Fruit fly (Drosophila melanogaster) whole organism, embryonic: ENCODE data around the gene ClpP.

Experiments
- Atf-2 ChIP-seq: fragments of 200-800 bp; sonication (Bioruptor generic); optimal IDR thresholded peaks from 2 replicates; lab custom pipeline; 2016; ENCODE audit warnings: missing biosample characterization, missing genetic modification characterization
- CG10147 ChIP-seq: fragments of 200-800 bp; sonication (Bioruptor generic); optimal IDR thresholded peaks from 2 replicates; lab custom pipeline; 2019; ENCODE audit warnings: missing biosample characterization, mild to moderate bottlenecking, missing genetic modification characterization, moderate library complexity
- CG10274 ChIP-seq: fragments of 200-800 bp; sonication (Bioruptor generic); optimal IDR thresholded peaks from 3 replicates; lab custom pipeline; 2017; ENCODE audit warnings: missing biosample characterization, mild to moderate bottlenecking, missing genetic modification characterization
- CG10543 ChIP-seq: fragments of 200-800 bp; sonication (Bioruptor generic); optimal IDR thresholded peaks from 3 replicates; lab custom pipeline; 2017; ENCODE audit warnings: missing biosample characterization, mild to moderate bottlenecking, missing genetic modification characterization, moderate library complexity
- CG12219 ChIP-seq: fragments of 200-800 bp; sonication (Bioruptor generic); optimal IDR thresholded peaks from 3 replicates; lab custom pipeline; 2018; ENCODE audit warnings: missing biosample characterization, mild to moderate bottlenecking, missing genetic modification characterization
- CG12942 ChIP-seq: fragments of 200-800 bp; sonication (Bioruptor generic); optimal IDR thresholded peaks from 3 replicates; lab custom pipeline; 2016; ENCODE audit warnings: missing biosample characterization, missing genetic modification characterization
- CG15514 ChIP-seq: fragments of 200-800 bp; sonication (Bioruptor generic); optimal IDR thresholded peaks from 3 replicates; lab custom pipeline; 2017; ENCODE audit warnings: missing biosample characterization, missing genetic modification characterization, mild to moderate bottlenecking, moderate library complexity, missing genetic modification reagents
- CG1647 ChIP-seq: fragments of 200-800 bp; sonication (Bioruptor generic); optimal IDR thresholded peaks from 3 replicates; lab custom pipeline; 2016; ENCODE audit warnings: missing biosample characterization, missing genetic modification characterization
- CG16863 ChIP-seq: fragments of 200-800 bp; sonication (Bioruptor generic); optimal IDR thresholded peaks from 3 replicates; lab custom pipeline; 2016; ENCODE audit warnings: missing biosample characterization, missing genetic modification characterization
- CG17328 ChIP-seq: fragments of 200-800 bp; sonication (Bioruptor generic); IDR thresholded peaks from 2 replicates; pipeline ENCODE4 v1.3.6; 2022; ENCODE audit warnings: missing biosample characterization, missing genetic modification characterization
- CG18262 ChIP-seq: fragments of 200-800 bp; optimal IDR thresholded peaks from 3 replicates; lab custom pipeline; 2019; ENCODE audit warnings: missing biosample characterization, mild to moderate bottlenecking, missing genetic modification characterization, moderate library complexity
- CG1832 ChIP-seq: fragments of 200-800 bp; sonication (Bioruptor generic); optimal IDR thresholded peaks from 2 replicates; lab custom pipeline; 2017; ENCODE audit warnings: missing biosample characterization, mild to moderate bottlenecking, missing genetic modification characterization, inconsistent platforms
- CG18619 ChIP-seq: fragments of 200-800 bp; sonication (Bioruptor generic); optimal IDR thresholded peaks from 3 replicates; lab custom pipeline; 2017; ENCODE audit warnings: missing biosample characterization, mild to moderate bottlenecking, missing genetic modification characterization
- CG2116 ChIP-seq: fragments of 200-800 bp; sonication (Bioruptor generic); optimal IDR thresholded peaks from 3 replicates; lab custom pipeline; 2018; ENCODE audit warnings: missing biosample characterization, mild to moderate bottlenecking, missing genetic modification characterization
- CG30403 ChIP-seq: fragments of 200-800 bp; sonication (Bioruptor generic); optimal IDR thresholded peaks from 3 replicates; lab custom pipeline; 2016; ENCODE audit warnings: missing biosample characterization, missing genetic modification characterization
- CG31365 ChIP-seq: fragments of 200-800 bp; sonication (Bioruptor generic); optimal IDR thresholded peaks from 2 replicates; lab custom pipeline; 2018; ENCODE audit warnings: missing biosample characterization, mild to moderate bottlenecking, missing genetic modification characterization
- CG3281 ChIP-seq: fragments of 200-800 bp; sonication (Bioruptor generic); optimal IDR thresholded peaks from 3 replicates; lab custom pipeline; 2017; ENCODE audit warnings: missing biosample characterization, mild to moderate bottlenecking, missing genetic modification characterization
- CG33557 ChIP-seq: fragments of 200-800 bp; sonication (Bioruptor generic); optimal IDR thresholded peaks from 2 replicates; lab custom pipeline; 2019; ENCODE audit warnings: missing biosample characterization, mild to moderate bottlenecking, missing genetic modification characterization, moderate library complexity
- CG3847 ChIP-seq: fragments of 200-800 bp; sonication (Bioruptor generic); IDR thresholded peaks from 2 replicates; pipeline ENCODE4 v1.3.6; 2022; ENCODE audit warnings: missing biosample characterization, missing genetic modification characterization
- CG5245 ChIP-seq: fragments of 200-800 bp; sonication (Bioruptor generic); optimal IDR thresholded peaks from 3 replicates; lab custom pipeline; 2016; ENCODE audit warnings: missing biosample characterization, missing genetic modification characterization
- CG6175 ChIP-seq: fragments of 200-800 bp; sonication (Bioruptor generic); IDR thresholded peaks from 3 replicates; pipeline ENCODE4 v1.3.6; 2022; ENCODE audit warnings: missing biosample characterization, missing genetic modification characterization
- CG9437 ChIP-seq: fragments of 200-800 bp; sonication (Bioruptor generic); optimal IDR thresholded peaks from 2 replicates; lab custom pipeline; 2018; ENCODE audit warnings: missing biosample characterization, mild to moderate bottlenecking, missing genetic modification characterization
- CG9817 ChIP-seq: fragments of 200-800 bp; sonication (Bioruptor generic); optimal IDR thresholded peaks from 2 replicates; lab custom pipeline; 2018; ENCODE audit warnings: missing biosample characterization, mild to moderate bottlenecking, missing genetic modification characterization, moderate library complexity
- CkIIα-i1 ChIP-seq: fragments of 200-800 bp; sonication (Bioruptor generic); IDR thresholded peaks from 2 replicates; pipeline ENCODE4 v1.3.6; 2022; ENCODE audit warnings: missing biosample characterization, missing genetic modification characterization
- D19B ChIP-seq: fragments of 200-800 bp; sonication (Bioruptor generic); optimal IDR thresholded peaks from 2 replicates; lab custom pipeline; 2017; ENCODE audit warnings: missing biosample characterization, mild to moderate bottlenecking, missing genetic modification characterization
- Dek ChIP-seq: fragments of 200-800 bp; sonication (Bioruptor generic); optimal IDR thresholded peaks from 3 replicates; lab custom pipeline; 2019; ENCODE audit warnings: missing biosample characterization, mild to moderate bottlenecking, missing genetic modification characterization, moderate library complexity
- E2f1 ChIP-seq: fragments of 200-800 bp; sonication (Bioruptor generic); IDR thresholded peaks from 2 replicates; pipeline ENCODE4 v1.3.6; 2022; ENCODE audit warnings: missing biosample characterization, missing genetic modification characterization
- ERR ChIP-seq: fragments of 200-800 bp; sonication (Bioruptor generic); optimal IDR thresholded peaks from 2 replicates; lab custom pipeline; 2016; ENCODE audit warnings: missing biosample characterization, missing genetic modification characterization
- Eip74EF ChIP-seq, 2 experiments: fragments of 200-800 bp in 1 of 2; fragments of >200 bp in 1 of 2; sonication (Bioruptor generic) in 1 of 2; optimal IDR thresholded peaks; 2 replicates each; lab custom pipeline; 2017 to 2019; ENCODE audit warnings: missing biosample characterization in 2 of 2, missing genetic modification characterization in 2 of 2, mild to moderate bottlenecking in 1 of 2, moderate library complexity in 1 of 2
- Fer2 ChIP-seq: fragments of 200-800 bp; sonication (Bioruptor generic); optimal IDR thresholded peaks from 2 replicates; lab custom pipeline; 2018; ENCODE audit warnings: missing biosample characterization, mild to moderate bottlenecking, missing genetic modification characterization, moderate library complexity
- HHEX ChIP-seq: fragments of 200-800 bp; sonication (Bioruptor generic); optimal IDR thresholded peaks from 3 replicates; lab custom pipeline; 2017; ENCODE audit warnings: missing biosample characterization, mild to moderate bottlenecking, missing genetic modification characterization, missing genetic modification reagents
- HLH54F ChIP-seq: fragments of 200-800 bp; sonication (Bioruptor generic); optimal IDR thresholded peaks from 3 replicates; lab custom pipeline; 2016; ENCODE audit warnings: missing biosample characterization, missing genetic modification characterization
- Hey ChIP-seq: fragments of 200-800 bp; sonication (Bioruptor generic); optimal IDR thresholded peaks from 3 replicates; lab custom pipeline; 2018; ENCODE audit warnings: missing biosample characterization, mild to moderate bottlenecking, missing genetic modification characterization
- Hr78 ChIP-seq, 2 experiments: fragments of 200-800 bp in 1 of 2; fragments of >200 bp in 1 of 2; sonication (Bioruptor generic) in 1 of 2; optimal IDR thresholded peaks; 2 replicates each; lab custom pipeline; 2017 to 2019; ENCODE audit warnings: missing biosample characterization in 2 of 2, missing genetic modification characterization in 2 of 2, mild to moderate bottlenecking in 1 of 2, moderate library complexity in 1 of 2
- Jarid2 ChIP-seq: fragments of 200-800 bp; sonication (Bioruptor generic); optimal IDR thresholded peaks from 3 replicates; lab custom pipeline; 2017; ENCODE audit warnings: mild to moderate bottlenecking, missing biosample characterization, missing genetic modification reagents, missing genetic modification characterization
- Kr ChIP-seq: fragments of 200-800 bp; sonication (Bioruptor generic); optimal IDR thresholded peaks from 2 replicates; lab custom pipeline; 2017; ENCODE audit warnings: missing biosample characterization, mild to moderate bottlenecking, missing genetic modification characterization
- Lpt ChIP-seq: fragments of >200 bp; optimal IDR thresholded peaks from 2 replicates; lab custom pipeline; 2018; ENCODE audit warnings: missing biosample characterization, missing genetic modification characterization
- Six4 ChIP-seq: fragments of 200-800 bp; sonication (Bioruptor generic); optimal IDR thresholded peaks from 2 replicates; lab custom pipeline; 2016; ENCODE audit warnings: missing biosample characterization, missing genetic modification characterization
- Taf1 ChIP-seq: fragments of 200-800 bp; sonication (Bioruptor generic); IDR thresholded peaks from 2 replicates; pipeline ENCODE4 v1.3.6; 2022; ENCODE audit warnings: missing biosample characterization, missing genetic modification characterization
- dan ChIP-seq: fragments of 200-800 bp; sonication (Bioruptor generic); IDR thresholded peaks from 2 replicates; pipeline ENCODE4 v1.3.6; 2022; ENCODE audit warnings: missing biosample characterization, missing genetic modification characterization
- dmrt11E ChIP-seq: fragments of 200-800 bp; sonication (Bioruptor generic); optimal IDR thresholded peaks from 3 replicates; lab custom pipeline; 2018; ENCODE audit warnings: missing biosample characterization, mild to moderate bottlenecking, missing genetic modification characterization, moderate library complexity
- eyg ChIP-seq: fragments of 200-800 bp; sonication (Bioruptor generic); optimal IDR thresholded peaks from 3 replicates; lab custom pipeline; 2016; ENCODE audit warnings: missing biosample characterization, missing genetic modification characterization
- insv ChIP-seq, 2 experiments: fragments of 200-800 bp; sonication (Bioruptor generic); optimal IDR thresholded peaks; 3 replicates each; lab custom pipeline; 2016 to 2018; ENCODE audit warnings: missing biosample characterization in 2 of 2, missing genetic modification characterization in 2 of 2
- jing ChIP-seq: fragments of 200-800 bp; sonication (Bioruptor generic); optimal IDR thresholded peaks from 2 replicates; lab custom pipeline; 2018; ENCODE audit warnings: missing biosample characterization, mild to moderate bottlenecking, missing genetic modification characterization
- pnt ChIP-seq: fragments of 200-800 bp; sonication (Bioruptor generic); optimal IDR thresholded peaks from 3 replicates; lab custom pipeline; 2016; ENCODE audit warnings: missing biosample characterization, missing genetic modification characterization
- slbo ChIP-seq: fragments of 200-800 bp; sonication (Bioruptor generic); IDR thresholded peaks from 2 replicates; pipeline ENCODE4 v1.3.6; 2022; ENCODE audit warnings: missing biosample characterization, missing genetic modification characterization
- ssp ChIP-seq: fragments of 200-800 bp; sonication (Bioruptor generic); IDR thresholded peaks from 2 replicates; pipeline ENCODE4 v1.3.6; 2022; ENCODE audit warnings: missing biosample characterization, missing genetic modification characterization
- tin ChIP-seq: fragments of 200-800 bp; sonication (Bioruptor generic); optimal IDR thresholded peaks from 3 replicates; lab custom pipeline; 2016; ENCODE audit warnings: missing biosample characterization, missing genetic modification characterization
- zf30C ChIP-seq: fragments of 200-800 bp; sonication (Bioruptor generic); optimal IDR thresholded peaks from 3 replicates; lab custom pipeline; 2018; ENCODE audit warnings: missing biosample characterization, mild to moderate bottlenecking, missing genetic modification characterization
- zfh2 ChIP-seq: fragments of 200-800 bp; sonication (Bioruptor generic); optimal IDR thresholded peaks from 2 replicates; lab custom pipeline; 2016; ENCODE audit warnings: missing biosample characterization, missing genetic modification characterization

Gene ClpP

dm6 chr2L:10334854-10335277 lies 21.7 kb upstream of the ClpP start (continued):
- no peak for TF ChIP-seq Hey
- peak; percentile 25 for TF ChIP-seq dmrt11E (tag; lab: Kevin White, UChicago)
- peak; percentile 38 for TF ChIP-seq Fer2 (tag; lab: Kevin White, UChicago)
- peak; percentile 53 for TF ChIP-seq CG17328 (GFP tag; lab: Robert Waterston, UW)
- TF ChIP-seq insv (GFP tag; optimal IDR thresholded peaks at IDR 0.05; lab: Kevin White, UChicago) = peak in 1 of 2 experiments; percentile 43
- TF ChIP-seq CG30403 (GFP tag; lab: Kevin White, UChicago) = peak; percentile 13
- TF ChIP-seq CG9437 = no peak
- TF ChIP-seq CG5245 = no peak
- TF ChIP-seq CG1647 (GFP tag; lab: Kevin White, UChicago) = peak; percentile 61
- peak; percentile 96 for TF ChIP-seq CG15514 (GFP tag; lab: Kevin White, UChicago)
- peak; percentile 44 for TF ChIP-seq ERR
- TF ChIP-seq slbo = peak; percentile 64
- no peak for TF ChIP-seq jing (GFP tag; lab: Kevin White, UChicago)
- TF ChIP-seq E2f1 (GFP tag; lab: Robert Waterston, UW) = no peak
- peak; percentile 64 for TF ChIP-seq CG10147 (GFP tag; lab: Kevin White, UChicago)
- TF ChIP-seq CG3281 (GFP tag; lab: Kevin White, UChicago) = peak; percentile 76
- TF ChIP-seq Jarid2 (GFP tag; lab: Kevin White, UChicago) = no peak
- TF ChIP-seq Lpt (GFP tag; lab: Kevin White, UChicago) = no peak
- TF ChIP-seq CG9817 (tag; lab: Kevin White, UChicago) = no peak
- peak; percentile 76 for TF ChIP-seq CG33557
- peak; percentile 78 for TF ChIP-seq HHEX
- TF ChIP-seq CG10543 = peak; percentile 97
- no peak for TF ChIP-seq CkIIα-i1 (GFP tag; lab: Robert Waterston, UW)
- peak; percentile 41 for TF ChIP-seq CG18262 (tag; lab: Kevin White, UChicago)
- peak; percentile 41 for TF ChIP-seq Atf-2
- TF ChIP-seq Hr78 (GFP tag; optimal IDR thresholded peaks at IDR 0.05; lab: Kevin White, UChicago) = peak in 1 of 2 experiments; percentile 51
- TF ChIP-seq CG2116 (GFP tag; lab: Kevin White, UChicago) = no peak
- no peak for TF ChIP-seq Kr
- 0 out of 2 replicates have a peak, but pooled peaks have one; percentile 24 for TF ChIP-seq Taf1 (GFP tag; lab: Robert Waterston, UW)
- TF ChIP-seq CG6175 (GFP tag; lab: Robert Waterston, UW) = no peak
- peak; percentile 27 for TF ChIP-seq pnt (GFP tag; lab: Kevin White, UChicago)
- TF ChIP-seq CG31365 = no peak
- TF ChIP-seq dan = no peak
- peak; percentile 38 for TF ChIP-seq tin (GFP tag; lab: Kevin White, UChicago)
- TF ChIP-seq CG16863 = peak; percentile 15
- peak; percentile 6 for TF ChIP-seq CG12942 (GFP tag; lab: Kevin White, UChicago)
- TF ChIP-seq D19B (GFP tag; lab: Kevin White, UChicago) = peak; percentile 54
- peak; percentile 75 for TF ChIP-seq CG12219 (GFP tag; lab: Kevin White, UChicago)
- TF ChIP-seq zf30C (GFP tag; lab: Kevin White, UChicago) = no peak
- peak; percentile 47 for TF ChIP-seq zfh2 (GFP tag; lab: Kevin White, UChicago)
- TF ChIP-seq HLH54F = peak; percentile 25
- TF ChIP-seq CG3847 (GFP tag; lab: Robert Waterston, UW) = no peak
- peak in 1 of 2 experiments; percentile 93 for TF ChIP-seq Eip74EF (GFP tag; optimal IDR thresholded peaks at IDR 0.05; lab: Kevin White, UChicago)
- TF ChIP-seq Six4 = peak; percentile 48
- TF ChIP-seq CG10274 (GFP tag; lab: Kevin White, UChicago) = peak; percentile 28
- no peak for TF ChIP-seq CG1832 (GFP tag; lab: Kevin White, UChicago)
- TF ChIP-seq CG18619 = peak; percentile 17
- TF ChIP-seq Dek = peak; percentile 60
- TF ChIP-seq eyg (GFP tag; lab: Kevin White, UChicago) = peak; percentile 16
- no peak for TF ChIP-seq ssp (GFP tag; lab: Robert Waterston, UW)
